Worm (Caenorhabditis elegans): ENCODE measurements around the gene T28A8.8.

The T28A8.8 gene

DNA sequence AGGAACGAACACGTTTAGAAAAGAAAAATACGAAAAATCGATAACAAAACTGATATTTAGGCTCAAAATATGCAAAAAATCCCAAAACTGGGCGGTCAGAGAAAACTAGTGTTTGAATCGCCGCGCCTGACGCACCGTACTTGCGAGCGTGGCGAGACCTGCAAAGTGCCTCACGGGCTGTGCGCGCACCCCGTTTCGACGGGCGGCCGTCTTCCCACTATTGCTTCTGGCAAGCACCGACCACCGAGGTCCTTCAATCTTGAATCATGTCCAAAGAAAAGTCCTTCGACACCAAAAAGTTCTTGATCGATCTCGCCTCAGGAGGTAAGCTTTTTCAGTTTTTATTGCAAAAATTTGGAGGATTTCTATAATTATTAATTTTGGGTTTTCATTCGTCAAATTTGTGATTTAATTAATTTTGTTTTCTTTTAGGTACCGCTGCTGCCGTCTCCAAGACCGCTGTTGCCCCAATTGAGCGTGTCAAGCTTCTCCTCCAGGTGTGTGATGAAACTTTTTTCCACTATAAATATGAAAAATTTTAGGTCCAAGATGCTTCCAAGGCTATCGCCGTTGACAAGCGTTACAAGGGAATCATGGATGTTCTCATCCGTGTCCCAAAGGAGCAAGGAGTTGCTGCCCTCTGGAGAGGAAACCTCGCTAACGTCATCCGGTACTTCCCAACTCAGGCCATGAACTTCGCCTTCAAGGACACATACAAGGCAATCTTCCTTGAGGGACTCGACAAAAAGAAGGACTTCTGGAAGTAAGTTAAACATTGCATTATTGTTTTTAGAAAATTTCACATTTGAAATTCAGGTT, 39.4 kb upstream of the T28A8.8 start, which contains the start of gene ant-1.1 (continued):
- TF ChIP-seq ref-2 (tag; optimal IDR thresholded peaks at IDR 0.05) (no peak), sox-4 (tag; optimal IDR thresholded peaks at IDR 0.05) (no peak), gmeb-2 (tag; optimal IDR thresholded peaks at IDR 0.05) (peak; percentile 49), K09A11.1 (tag; optimal IDR thresholded peaks at IDR 0.05; ENCODE audit: insufficient read depth) (no peak), pha-4 (tag; optimal IDR thresholded peaks at IDR 0.05) (no peak), dmd-4 (tag; optimal IDR thresholded peaks at IDR 0.05; ENCODE audit: borderline replicate concordance) (no peak), pag-3 (tag; optimal IDR thresholded peaks at IDR 0.05; ENCODE audit: borderline replicate concordance) (no peak), ets-4 (tag; optimal IDR thresholded peaks at IDR 0.05) (peak; percentile 50), hlh-8 (tag; optimal IDR thresholded peaks at IDR 0.05) (no peak), K02D7.2 (tag; optimal IDR thresholded peaks at IDR 0.05) (peak; percentile 14), che-1 (tag; optimal IDR thresholded peaks at IDR 0.05) (peak; percentile 33), nhr-11 (tag; optimal IDR thresholded peaks at IDR 0.05) (no peak), ceh-6 (GFP tag; optimal IDR thresholded peaks at IDR 0.05) (no peak), ceh-19 (GFP tag; optimal IDR thresholded peaks at IDR 0.05) (peak; percentile 42), unc-42 (tag; optimal IDR thresholded peaks at IDR 0.05) (peak; percentile 77), ceh-24 (tag; optimal IDR thresholded peaks at IDR 0.05) (peak; percentile 26), madf-2 (tag; optimal IDR thresholded peaks at IDR 0.05) (no peak), pat-9 (tag; optimal IDR thresholded peaks at IDR 0.05) (no peak), hlh-6 (tag; optimal IDR thresholded peaks at IDR 0.05) (no peak), odd-2 (tag; optimal IDR thresholded peaks at IDR 0.05) (no peak), hlh-30 (tag; optimal IDR thresholded peaks at IDR 0.05; ENCODE audit: insufficient read depth) (peak; percentile 53), unc-3 (GFP tag; conservative IDR thresholded peaks at IDR 0.05) (0 out of 2 replicates have a peak, but pooled peaks have one; percentile 29), unc-3 (tag; optimal IDR thresholded peaks at IDR 0.05) (no peak), pax-1 (tag; optimal IDR thresholded peaks at IDR 0.05) (peak; percentile 68), elt-4 (tag; optimal IDR thresholded peaks at IDR 0.05) (no peak), ceh-34 (tag; optimal IDR thresholded peaks at IDR 0.05) (peak; percentile 87), unc-86 (tag; optimal IDR thresholded peaks at IDR 0.05) (peak; percentile 55), rnt-1 (tag; optimal IDR thresholded peaks at IDR 0.05) (peak; percentile 59), tbx-2 (tag; optimal IDR thresholded peaks at IDR 0.05) (peak; percentile 75), pros-1 (tag; optimal IDR thresholded peaks at IDR 0.05) (peak; percentile 50), hlh-15 (tag; optimal IDR thresholded peaks at IDR 0.05) (no peak), lim-6 (tag; optimal IDR thresholded peaks at IDR 0.05) (no peak), ztf-16 (tag; optimal IDR thresholded peaks at IDR 0.05) (peak; percentile 31), pha-2 (tag; optimal IDR thresholded peaks at IDR 0.05) (peak; percentile 18), ama-1 (optimal IDR thresholded peaks at IDR 0.05) (no peak), dve-1 (tag; optimal IDR thresholded peaks at IDR 0.05) (peak; percentile 45), ceh-14 (tag; optimal IDR thresholded peaks at IDR 0.05) (peak; percentile 56), C08G9.2 (tag; optimal IDR thresholded peaks at IDR 0.05) (no peak), ceh-30 (tag; optimal IDR thresholded peaks at IDR 0.05) (no peak), eyg-1 (tag; optimal IDR thresholded peaks at IDR 0.05) (no peak), sox-2 (GFP tag; IDR thresholded peaks at IDR 0.05) (no peak), ttx-3 (tag; optimal IDR thresholded peaks at IDR 0.05) (no peak)

All from whole organism, late embryonic.